Worm (Caenorhabditis elegans) whole organism, mixed stage, embryonic: ENCODE data around the gene C47E8.9.

Source experiments
- M03D4.4 ChIP-seq: sonication (generic microtip); optimal IDR thresholded peaks from 2 replicates; lab custom pipeline; 2017; ENCODE audit warnings: mild to moderate bottlenecking, missing genetic modification characterization, missing compliant biosample characterization
- bed-3 ChIP-seq: fragments of 200-800 bp; sonication (Bioruptor generic); optimal IDR thresholded peaks from 3 replicates; lab custom pipeline; 2018; ENCODE audit warnings: mild to moderate bottlenecking, missing genetic modification characterization, moderate library complexity, missing compliant biosample characterization
- blmp-1 ChIP-seq: fragments of 150-350 bp; optimal IDR thresholded peaks from 2 replicates; lab custom pipeline; 2014; ENCODE audit warnings: missing biosample characterization, missing genetic modification characterization
- ceh-43 ChIP-seq: fragments of 200-800 bp; sonication (Bioruptor generic); optimal IDR thresholded peaks from 2 replicates; lab custom pipeline; 2018; ENCODE audit warnings: mild to moderate bottlenecking, missing genetic modification characterization, moderate library complexity, missing compliant biosample characterization
- ceh-83 ChIP-seq: fragments of 200-800 bp; sonication (Bioruptor generic); optimal IDR thresholded peaks from 2 replicates; lab custom pipeline; 2018; ENCODE audit warnings: mild to moderate bottlenecking, missing genetic modification characterization, missing compliant biosample characterization
- ces-1 ChIP-seq: fragments of 150-350 bp; optimal IDR thresholded peaks from 2 replicates; lab custom pipeline; 2014; ENCODE audit warnings: missing biosample characterization, missing genetic modification reagents, missing genetic modification characterization
- cnd-1 ChIP-seq: fragments of 200-800 bp; sonication (Bioruptor generic); optimal IDR thresholded peaks from 2 replicates; lab custom pipeline; 2018; ENCODE audit warnings: mild to moderate bottlenecking, missing genetic modification characterization, missing compliant biosample characterization
- drap-1 ChIP-seq: fragments of 200-800 bp; sonication (Bioruptor generic); optimal IDR thresholded peaks from 3 replicates; lab custom pipeline; 2018; ENCODE audit warnings: mild to moderate bottlenecking, missing genetic modification characterization, missing compliant biosample characterization
- elt-1 ChIP-seq: sonication (generic microtip); optimal IDR thresholded peaks from 2 replicates; lab custom pipeline; 2017; ENCODE audit warnings: missing genetic modification characterization, mild to moderate bottlenecking, missing compliant biosample characterization, antibody characterized with exemption, moderate library complexity, borderline replicate concordance; ENCODE audit not compliant: insufficient read depth
- elt-3 ChIP-seq: fragments of 150-350 bp; optimal IDR thresholded peaks from 2 replicates; lab custom pipeline; 2014; ENCODE audit warnings: missing biosample characterization, missing genetic modification characterization
- flh-1 ChIP-seq: fragments of 200-800 bp; sonication (Bioruptor generic); optimal IDR thresholded peaks from 2 replicates; lab custom pipeline; 2018; ENCODE audit warnings: mild to moderate bottlenecking, missing genetic modification characterization, moderate library complexity, missing compliant biosample characterization
- ham-2 ChIP-seq: fragments of 200-800 bp; sonication (Bioruptor generic); optimal IDR thresholded peaks from 2 replicates; lab custom pipeline; 2018; ENCODE audit warnings: mild to moderate bottlenecking, missing genetic modification characterization, missing compliant biosample characterization
- hlh-1 ChIP-seq: fragments of 150-350 bp; optimal IDR thresholded peaks from 2 replicates; lab custom pipeline; 2014; ENCODE audit warnings: missing biosample characterization, missing genetic modification reagents, missing genetic modification characterization
- lin-13 ChIP-seq: fragments of 150-350 bp; optimal IDR thresholded peaks from 2 replicates; lab custom pipeline; 2014; ENCODE audit warnings: missing biosample characterization, missing genetic modification characterization
- lin-32 ChIP-seq: fragments of 200-800 bp; sonication (Bioruptor generic); optimal IDR thresholded peaks from 2 replicates; lab custom pipeline; 2018; ENCODE audit warnings: mild to moderate bottlenecking, missing genetic modification characterization, missing compliant biosample characterization
- lsy-2 ChIP-seq: fragments of 150-350 bp; optimal IDR thresholded peaks from 2 replicates; lab custom pipeline; 2014; ENCODE audit warnings: missing biosample characterization, missing genetic modification characterization
- mab-5 ChIP-seq: fragments of 150-350 bp; optimal IDR thresholded peaks from 2 replicates; lab custom pipeline; 2014; ENCODE audit warnings: missing biosample characterization, missing genetic modification characterization
- mep-1 ChIP-seq: fragments of 150-350 bp; optimal IDR thresholded peaks from 2 replicates; lab custom pipeline; 2017; ENCODE audit warnings: missing biosample characterization, missing genetic modification reagents, missing genetic modification characterization, inconsistent platforms
- mls-2 ChIP-seq: sonication (generic microtip); optimal IDR thresholded peaks from 2 replicates; lab custom pipeline; 2016; ENCODE audit warnings: mild to moderate bottlenecking, missing genetic modification characterization, moderate library complexity, missing compliant biosample characterization
- nhr-12 ChIP-seq: fragments of 150-350 bp; optimal IDR thresholded peaks from 2 replicates; lab custom pipeline; 2014; ENCODE audit warnings: missing biosample characterization, missing genetic modification characterization
- nhr-2 ChIP-seq: fragments of 150-350 bp; optimal IDR thresholded peaks from 2 replicates; lab custom pipeline; 2014; ENCODE audit warnings: missing biosample characterization, missing genetic modification characterization
- nhr-28 ChIP-seq: fragments of 150-350 bp; optimal IDR thresholded peaks from 2 replicates; lab custom pipeline; 2014; ENCODE audit warnings: missing biosample characterization, missing genetic modification characterization
- nhr-76 ChIP-seq: sonication (generic microtip); optimal IDR thresholded peaks from 2 replicates; lab custom pipeline; 2017; ENCODE audit warnings: missing biosample characterization, missing genetic modification characterization
- pha-4 ChIP-seq: fragments of 150-350 bp; optimal IDR thresholded peaks from 2 replicates; lab custom pipeline; 2018; ENCODE audit warnings: missing biosample characterization, missing genetic modification reagents, missing genetic modification characterization
- sem-2 ChIP-seq: fragments of 200-800 bp; sonication (Bioruptor generic); optimal IDR thresholded peaks from 2 replicates; lab custom pipeline; 2018; ENCODE audit warnings: mild to moderate bottlenecking, missing genetic modification characterization, missing compliant biosample characterization
- snpc-4 ChIP-seq: fragments of 150-350 bp; optimal IDR thresholded peaks from 2 replicates; lab custom pipeline; 2014; ENCODE audit warnings: missing biosample characterization, missing genetic modification characterization
- sptf-1 ChIP-seq: sonication (generic microtip); optimal IDR thresholded peaks from 2 replicates; lab custom pipeline; 2017; ENCODE audit warnings: mild to moderate bottlenecking, missing genetic modification characterization, moderate library complexity, missing compliant biosample characterization
- unc-120 ChIP-seq: sonication (generic microtip); optimal IDR thresholded peaks from 2 replicates; lab custom pipeline; 2017; ENCODE audit warnings: missing genetic modification characterization, missing compliant biosample characterization; ENCODE audit not compliant: poor library complexity, severe bottlenecking
- unc-62 ChIP-seq: fragments of 150-350 bp; optimal IDR thresholded peaks from 2 replicates; lab custom pipeline; 2014; ENCODE audit warnings: missing biosample characterization, missing genetic modification reagents, missing genetic modification characterization
- ztf-11 ChIP-seq: fragments of 150-350 bp; optimal IDR thresholded peaks from 2 replicates; lab custom pipeline; 2014; ENCODE audit warnings: missing biosample characterization, missing genetic modification characterization

Gene C47E8.9

DNA sequence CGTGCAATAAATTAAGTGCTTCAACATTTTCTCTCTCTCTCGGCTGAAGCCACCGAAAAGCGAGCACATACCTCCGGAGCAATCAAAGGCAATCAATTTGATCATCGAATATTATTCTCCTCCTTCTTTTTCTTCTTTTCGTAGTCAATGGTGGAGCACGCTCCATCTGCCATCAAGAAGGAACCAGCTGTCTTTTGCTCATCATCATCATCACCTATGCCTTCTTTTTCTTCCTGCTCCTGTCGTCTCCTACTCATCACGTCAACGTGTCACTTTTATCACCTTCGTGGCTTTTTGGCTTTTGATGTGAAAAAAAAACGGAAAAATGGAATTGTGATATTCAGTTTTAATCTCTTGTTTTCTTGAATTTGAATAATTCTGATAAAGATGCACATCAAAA lies 37.4 kb upstream of the C47E8.9 start:
- TF ChIP-seq hlh-1 (peak; percentile 80), nhr-2 (tag; lab: Kevin White, UChicago) (no peak), ham-2 (GFP tag; lab: Kevin White, UChicago) (no peak), sem-2 (GFP tag; lab: Kevin White, UChicago) (no peak), nhr-28 (tag; lab: Kevin White, UChicago) (no peak), unc-120 (tag; lab: Kevin White, UChicago) (peak; percentile 54), ceh-83 (GFP tag; lab: Kevin White, UChicago) (no peak), nhr-12 (tag; lab: Kevin White, UChicago) (no peak), bed-3 (GFP tag; lab: Kevin White, UChicago) (no peak), unc-62 (GFP tag; lab: Kevin White, UChicago) (peak; percentile 95), pha-4 (tag; lab: Kevin White, UChicago) (no peak), M03D4.4 (tag; lab: Kevin White, UChicago) (no peak)

ce11 chrV:14631588-14631987 lies 31.5 kb upstream of the C47E8.9 start, which contains the start of gene F43D2.3:
Gene F43D2.3 (plus strand): TSS chrV:14631888.
- TF ChIP-seq ceh-43 (GFP tag; lab: Kevin White, UChicago) (no peak), mls-2 (no peak), nhr-76 (tag; lab: Kevin White, UChicago) (no peak), nhr-12 (tag; lab: Kevin White, UChicago) (no peak), lin-13 (tag; lab: Kevin White, UChicago) (no peak), ceh-83 (GFP tag; lab: Kevin White, UChicago) (no peak), lsy-2 (tag; lab: Kevin White, UChicago) (no peak), cnd-1 (tag; lab: Kevin White, UChicago) (no peak), sptf-1 (tag; lab: Kevin White, UChicago) (no peak)

- no peak for TF ChIP-seq mep-1 (tag; lab: Kevin White, UChicago)
- no peak for TF ChIP-seq drap-1 (GFP tag; lab: Kevin White, UChicago)
- no peak for TF ChIP-seq flh-1 (GFP tag; lab: Kevin White, UChicago)
- no peak for TF ChIP-seq sptf-1 (tag; lab: Kevin White, UChicago)
- no peak for TF ChIP-seq lin-32 (GFP tag; lab: Kevin White, UChicago)
- no peak for TF ChIP-seq blmp-1
- TF ChIP-seq nhr-28 (tag; lab: Kevin White, UChicago) = no peak
- TF ChIP-seq ces-1 = no peak
- no peak for TF ChIP-seq ceh-83 (GFP tag; lab: Kevin White, UChicago)
- TF ChIP-seq elt-3 = no peak
- no peak for TF ChIP-seq ztf-11 (tag; lab: Kevin White, UChicago)
- TF ChIP-seq unc-62 (GFP tag; lab: Kevin White, UChicago) = no peak
- no peak for TF ChIP-seq snpc-4 (tag; lab: Kevin White, UChicago)
- TF ChIP-seq, all 35 proteins: peak for 0
These were observed 29.8 kb upstream of the C47E8.9 start for ce11 chrV:14633319-14633718.

DNA sequence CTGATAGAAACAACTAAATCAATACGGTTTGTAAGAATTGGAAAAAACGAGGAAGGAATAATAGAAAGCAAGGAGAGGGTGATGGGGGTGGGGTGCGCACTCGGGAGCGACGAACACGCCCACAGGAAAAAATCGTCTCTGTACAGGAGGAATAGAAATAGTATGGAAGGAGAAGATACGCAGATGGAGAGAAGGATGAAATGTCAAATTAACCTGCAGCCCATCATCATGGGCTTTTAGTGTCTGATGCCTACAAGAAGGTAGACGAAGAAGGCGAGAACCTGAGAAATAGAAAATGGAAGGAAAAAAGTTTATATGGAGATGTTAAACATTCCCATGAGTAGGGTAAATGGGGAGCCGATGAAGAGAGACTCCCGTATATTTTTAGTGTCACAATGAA lies 28.0 kb upstream of the C47E8.9 start, which contains the start of gene F43D2.6:
TSS of gene F43D2.6 (minus strand) at position 62 of the 400 bp plus-strand sequence.
- TF ChIP-seq sptf-1 (tag; lab: Kevin White, UChicago) = no peak
- TF ChIP-seq mab-5 (tag; lab: Kevin White, UChicago) = no peak
- no peak for TF ChIP-seq ham-2 (GFP tag; lab: Kevin White, UChicago)
- TF ChIP-seq M03D4.4 (tag; lab: Kevin White, UChicago) = no peak

DNA sequence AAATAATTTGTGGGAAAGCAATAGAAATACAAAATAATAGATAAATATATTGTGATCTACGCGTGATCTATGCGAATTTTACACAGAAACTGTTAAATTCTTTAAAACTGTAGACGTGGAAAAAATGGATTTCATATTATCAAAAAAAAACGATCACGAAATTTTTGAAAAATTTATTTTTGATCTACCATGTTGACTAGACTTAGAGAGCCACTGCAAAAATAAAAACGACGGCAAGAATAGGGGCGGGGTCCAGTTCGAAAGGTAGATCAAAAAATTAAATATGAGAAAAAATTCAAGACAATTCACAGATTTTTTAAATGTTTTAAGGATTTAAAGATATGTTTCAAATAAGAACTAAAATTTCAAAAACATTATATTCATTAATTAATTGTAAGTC lies 25.0 kb upstream of the C47E8.9 start:
- no peak for TF ChIP-seq snpc-4 (tag; lab: Kevin White, UChicago)
- TF ChIP-seq cnd-1 (tag; lab: Kevin White, UChicago) = no peak
- TF ChIP-seq elt-1 = no peak
- no peak for TF ChIP-seq ztf-11 (tag; lab: Kevin White, UChicago)
- no peak for TF ChIP-seq nhr-2 (tag; lab: Kevin White, UChicago)
- no peak for TF ChIP-seq ham-2 (GFP tag; lab: Kevin White, UChicago)
- no peak for TF ChIP-seq pha-4 (tag; lab: Kevin White, UChicago)
